Worm (Caenorhabditis elegans) whole organism, L4/young adult: Measurements from ENCODE around the gene C36H8.1.

Experiments
- W03F9.2 ChIP-seq: fragments of 150-350 bp; optimal IDR thresholded peaks from 2 replicates; lab custom pipeline; 2014; ENCODE audit warnings: missing biosample characterization, missing genetic modification characterization
- dao-5 ChIP-seq: sonication (generic microtip); optimal IDR thresholded peaks from 2 replicates; lab custom pipeline; 2016; ENCODE audit warnings: missing genotype, missing genetic modification characterization, moderate library complexity, missing compliant biosample characterization
- him-1 ChIP-seq: sonication (generic microtip); optimal IDR thresholded peaks from 2 replicates; lab custom pipeline; 2016; ENCODE audit warnings: missing genotype, missing genetic modification reagents, missing genetic modification characterization, missing compliant biosample characterization

DNA sequence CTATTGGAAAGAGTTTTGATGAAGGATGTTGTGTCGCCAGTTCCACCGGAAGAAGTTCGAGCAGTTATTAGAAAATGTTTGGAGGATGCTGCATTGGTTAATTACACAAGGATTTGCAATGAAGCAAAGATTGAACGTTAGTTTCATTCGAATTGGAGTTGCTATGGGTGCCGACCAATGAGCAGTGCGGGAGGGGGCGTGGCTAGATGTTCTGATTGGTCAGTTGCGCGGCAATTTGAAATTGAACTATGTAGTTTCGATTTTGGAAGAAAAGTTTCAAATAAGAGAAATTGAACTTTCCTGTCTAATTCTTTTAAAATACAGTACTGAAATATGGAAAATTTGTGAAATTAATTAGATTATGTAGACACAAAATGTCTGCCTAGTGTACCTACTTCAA is 38.6 kb upstream of the C36H8.1 start:
- TF ChIP-seq him-1 (tag; lab: Kevin White, UChicago) (no peak), W03F9.2 (tag; lab: Kevin White, UChicago) (no peak), dao-5 (tag; lab: Kevin White, UChicago) (no peak)
